Worm (Caenorhabditis elegans) whole organism, young adult: ENCODE data around the gene vab-1.
A peak's percentile ranks its signal among the peaks of the same experiment; 100 is the strongest.

Experiments
- B0019.2 ChIP-seq: fragments of 200-800 bp; sonication (Bioruptor generic); conservative IDR thresholded peaks from 2 replicates; pipeline ENCODE4 v1.3.6; 2022; ENCODE audit warnings: missing genetic modification reagents, missing genetic modification characterization, missing compliant biosample characterization
- F10E7.11 ChIP-seq: sonication (generic microtip); optimal IDR thresholded peaks from 2 replicates; lab custom pipeline; 2017; ENCODE audit warnings: mild to moderate bottlenecking, missing genetic modification characterization, moderate library complexity, missing compliant biosample characterization
- F52B5.7 ChIP-seq: sonication (generic microtip); optimal IDR thresholded peaks from 2 replicates; lab custom pipeline; 2016; ENCODE audit warnings: mild to moderate bottlenecking, missing genetic modification characterization, missing compliant biosample characterization
- F55B11.4 ChIP-seq: sonication (generic microtip); optimal IDR thresholded peaks from 2 replicates; lab custom pipeline; 2016; ENCODE audit warnings: missing compliant biosample characterization, missing genetic modification characterization, borderline replicate concordance; ENCODE audit not compliant: insufficient read depth
- K11D2.4 ChIP-seq: fragments of 200-800 bp; sonication (Bioruptor generic); IDR thresholded peaks from 2 replicates; pipeline ENCODE4 v1.3.6; 2022; ENCODE audit warnings: missing genetic modification reagents, missing genetic modification characterization, missing compliant biosample characterization
- K12H6.12 ChIP-seq: fragments of 200-800 bp; sonication (Bioruptor generic); optimal IDR thresholded peaks from 2 replicates; lab custom pipeline; 2018; ENCODE audit warnings: mild to moderate bottlenecking, missing genetic modification characterization, missing compliant biosample characterization
- T26A5.8 ChIP-seq: sonication (generic microtip); optimal IDR thresholded peaks from 2 replicates; lab custom pipeline; 2016; ENCODE audit warnings: missing genetic modification characterization, missing compliant biosample characterization
- Y53F4B.3 ChIP-seq: fragments of 200-800 bp; sonication (Bioruptor generic); IDR thresholded peaks from 2 replicates; pipeline ENCODE4 v1.3.6; 2022; ENCODE audit warnings: missing genetic modification reagents, missing genetic modification characterization, missing compliant biosample characterization
- Y53G8AR.9 ChIP-seq: fragments of 200-800 bp; sonication (Bioruptor generic); conservative IDR thresholded peaks from 2 replicates; pipeline ENCODE4 v1.3.6; 2022; ENCODE audit warnings: missing genetic modification reagents, missing genetic modification characterization, missing compliant biosample characterization
- ZK185.1 ChIP-seq: sonication (generic microtip); optimal IDR thresholded peaks from 2 replicates; lab custom pipeline; 2016; ENCODE audit warnings: mild to moderate bottlenecking, missing genetic modification characterization, missing compliant biosample characterization; ENCODE audit not compliant: poor library complexity, severe bottlenecking
- attf-3 ChIP-seq: fragments of 200-800 bp; sonication (Bioruptor generic); conservative IDR thresholded peaks from 2 replicates; pipeline ENCODE4 v1.3.6; 2022; ENCODE audit warnings: missing genetic modification reagents, missing genetic modification characterization, missing compliant biosample characterization
- bed-2 ChIP-seq: fragments of 200-800 bp; sonication (Bioruptor generic); IDR thresholded peaks from 2 replicates; pipeline ENCODE4 v1.3.6; 2022; ENCODE audit warnings: missing genetic modification reagents, missing genetic modification characterization, missing compliant biosample characterization
- cebp-1 ChIP-seq, 2 experiments: fragments of 200-800 bp in 1 of 2; sonication (Bioruptor generic) in 1 of 2; sonication (generic microtip) in 1 of 2; IDR thresholded peaks in 1 of 2; optimal IDR thresholded peaks in 1 of 2; 2 replicates each; pipeline versions ENCODE4 v1.3.6 to Lab custom; 2017 to 2022; ENCODE audit warnings: missing compliant biosample characterization in 2 of 2, missing genetic modification characterization in 2 of 2, mild to moderate bottlenecking in 1 of 2, missing genetic modification reagents in 1 of 2, moderate library complexity in 1 of 2
- ceh-100 ChIP-seq: fragments of 200-800 bp; sonication (Bioruptor generic); IDR thresholded peaks from 2 replicates; pipeline ENCODE4 v1.3.6; 2022; ENCODE audit warnings: missing genetic modification reagents, missing genetic modification characterization, missing compliant biosample characterization
- ceh-79 ChIP-seq: sonication (generic microtip); optimal IDR thresholded peaks from 2 replicates; lab custom pipeline; 2017; ENCODE audit warnings: mild to moderate bottlenecking, missing genetic modification characterization, missing compliant biosample characterization
- chd-7 ChIP-seq: sonication (generic microtip); optimal IDR thresholded peaks from 2 replicates; lab custom pipeline; 2016; ENCODE audit warnings: mild to moderate bottlenecking, missing genetic modification characterization, moderate library complexity, missing compliant biosample characterization
- egrh-3 ChIP-seq: fragments of 200-800 bp; sonication (Bioruptor generic); IDR thresholded peaks from 2 replicates; pipeline ENCODE4 v1.3.6; 2022; ENCODE audit warnings: missing genetic modification reagents, missing genetic modification characterization, missing compliant biosample characterization
- ekl-4 ChIP-seq: fragments of 200-800 bp; sonication (Bioruptor generic); IDR thresholded peaks from 2 replicates; pipeline ENCODE4 v1.3.6; 2022; ENCODE audit warnings: missing genetic modification reagents, missing genetic modification characterization, missing compliant biosample characterization
- fkh-3 ChIP-seq: sonication (generic microtip); optimal IDR thresholded peaks from 2 replicates; lab custom pipeline; 2016; ENCODE audit warnings: mild to moderate bottlenecking, missing genetic modification characterization, missing compliant biosample characterization
- gei-17 ChIP-seq: fragments of 200-800 bp; sonication (Bioruptor generic); optimal IDR thresholded peaks from 2 replicates; lab custom pipeline; 2018; ENCODE audit warnings: mild to moderate bottlenecking, missing genetic modification characterization, missing compliant biosample characterization
- hlh-12 ChIP-seq: sonication (generic microtip); optimal IDR thresholded peaks from 2 replicates; lab custom pipeline; 2016; ENCODE audit warnings: missing genetic modification characterization, missing compliant biosample characterization
- hmg-20 ChIP-seq: fragments of 200-800 bp; sonication (Bioruptor generic); IDR thresholded peaks from 2 replicates; pipeline ENCODE4 v1.3.6; 2022; ENCODE audit warnings: missing genetic modification reagents, missing genetic modification characterization, missing compliant biosample characterization
- let-526 ChIP-seq: fragments of 200-800 bp; sonication (Bioruptor generic); IDR thresholded peaks from 2 replicates; pipeline ENCODE4 v1.3.6; 2022; ENCODE audit warnings: missing genetic modification reagents, missing genetic modification characterization, missing compliant biosample characterization
- let-607 ChIP-seq, 2 experiments: fragments of 200-800 bp in 1 of 2; sonication (Bioruptor generic) in 1 of 2; sonication (generic microtip) in 1 of 2; optimal IDR thresholded peaks; 2 replicates each; lab custom pipeline; 2016 to 2018; ENCODE audit warnings: mild to moderate bottlenecking in 2 of 2, missing compliant biosample characterization in 2 of 2, missing genetic modification characterization in 2 of 2, moderate library complexity in 2 of 2, missing genotype in 1 of 2
- lin-54 ChIP-seq: fragments of 200-800 bp; sonication (Bioruptor generic); optimal IDR thresholded peaks from 2 replicates; lab custom pipeline; 2018; ENCODE audit warnings: mild to moderate bottlenecking, missing genetic modification characterization, missing compliant biosample characterization
- mes-4 ChIP-seq: sonication (generic microtip); optimal IDR thresholded peaks from 2 replicates; lab custom pipeline; 2016; ENCODE audit warnings: missing genotype, missing genetic modification characterization, missing compliant biosample characterization
- mxl-1 ChIP-seq: sonication (generic microtip); optimal IDR thresholded peaks from 2 replicates; lab custom pipeline; 2016; ENCODE audit warnings: missing genetic modification characterization, missing compliant biosample characterization
- nfya-1 ChIP-seq: sonication (generic microtip); optimal IDR thresholded peaks from 2 replicates; lab custom pipeline; 2017; ENCODE audit warnings: antibody characterized with exemption, missing compliant biosample characterization, missing genetic modification characterization, borderline replicate concordance; ENCODE audit not compliant: insufficient read depth
- nhr-120 ChIP-seq: fragments of 200-800 bp; sonication (Bioruptor generic); IDR thresholded peaks from 2 replicates; pipeline ENCODE4 v1.3.6; 2022; ENCODE audit warnings: missing genetic modification characterization, missing compliant biosample characterization
- nhr-27 ChIP-seq: fragments of 200-800 bp; sonication (Bioruptor generic); optimal IDR thresholded peaks from 2 replicates; lab custom pipeline; 2018; ENCODE audit warnings: mild to moderate bottlenecking, missing genetic modification characterization, moderate library complexity, missing compliant biosample characterization
- rec-8 ChIP-seq, 2 experiments: sonication (generic microtip); optimal IDR thresholded peaks; 2 replicates each; lab custom pipeline; 2016; ENCODE audit warnings: mild to moderate bottlenecking in 2 of 2, missing genetic modification characterization in 2 of 2, missing genetic modification reagents in 2 of 2, missing genotype in 2 of 2, missing biosample characterization in 1 of 2, missing compliant biosample characterization in 1 of 2, moderate library complexity in 1 of 2
- sea-2 ChIP-seq: fragments of 200-800 bp; sonication (Bioruptor generic); IDR thresholded peaks from 2 replicates; pipeline ENCODE4 v1.3.6; 2022; ENCODE audit warnings: missing genetic modification characterization, missing compliant biosample characterization
- snpc-4 ChIP-seq, 5 experiments: fragments of 150-350 bp in 1 of 5; sonication (generic microtip) in 4 of 5; optimal IDR thresholded peaks; 2 replicates each; lab custom pipeline; 2014 to 2018; ENCODE audit warnings: missing genetic modification characterization in 5 of 5, missing biosample characterization in 3 of 5, antibody characterized with exemption in 2 of 5, mild to moderate bottlenecking in 2 of 5, missing compliant biosample characterization in 2 of 5, missing genotype in 2 of 5, moderate library complexity in 2 of 5, missing genetic modification reagents in 1 of 5
- ztf-26 ChIP-seq: sonication (generic microtip); optimal IDR thresholded peaks from 2 replicates; lab custom pipeline; 2017; ENCODE audit warnings: missing genetic modification characterization, missing compliant biosample characterization

Gene vab-1

ce11 chrII:4540631-4541030 lies 31.2 kb upstream of the vab-1 start, which contains the start of gene sra-36:
TSS of gene sra-36 (minus strand) at chrII:4540731.
- no peak for TF ChIP-seq K11D2.4
- TF ChIP-seq gei-17 (GFP tag; lab: Kevin White, UChicago) = no peak
- no peak for TF ChIP-seq chd-7
- TF ChIP-seq Y53F4B.3 (GFP tag; lab: Robert Waterston, UW) = no peak
- TF ChIP-seq lin-54 (GFP tag; lab: Kevin White, UChicago) = no peak
- no peak for TF ChIP-seq bed-2
- no peak for TF ChIP-seq fkh-3 (tag; lab: Kevin White, UChicago)
- TF ChIP-seq hmg-20 (GFP tag; lab: Robert Waterston, UW) = no peak
- no peak for TF ChIP-seq mxl-1 (tag; lab: Kevin White, UChicago)
- no peak for TF ChIP-seq let-526 (GFP tag; lab: Robert Waterston, UW)
- no peak for TF ChIP-seq nhr-120 (GFP tag; lab: Robert Waterston, UW)
- no peak for TF ChIP-seq F52B5.7 (tag; lab: Kevin White, UChicago)

- no peak for TF ChIP-seq B0019.2 (GFP tag; lab: Robert Waterston, UW)
- TF ChIP-seq snpc-4 (GFP tag; optimal IDR thresholded peaks at IDR 0.05; lab: Kevin White, UChicago) = no peak
- no peak for TF ChIP-seq snpc-4 (tag; optimal IDR thresholded peaks at IDR 0.05; lab: Kevin White, UChicago)
- no peak for TF ChIP-seq ekl-4 (GFP tag; lab: Robert Waterston, UW)
- no peak for TF ChIP-seq cebp-1 (GFP tag; IDR thresholded peaks at IDR 0.05; lab: Robert Waterston, UW)
- no peak for TF ChIP-seq cebp-1 (tag; optimal IDR thresholded peaks at IDR 0.05; lab: Kevin White, UChicago)
- TF ChIP-seq mes-4 (tag; lab: Kevin White, UChicago) = no peak
- no peak for TF ChIP-seq K12H6.12 (tag; lab: Kevin White, UChicago)
- TF ChIP-seq, all 124 proteins: peak for 0
Observed at ce11 chrII:4543568-4543967, 28.2 kb upstream of the vab-1 start, which contains the start of gene sra-34. TSS of gene sra-34 (minus strand) at chrII:4543668.

ce11 chrII:4548408-4548807 lies 23.4 kb upstream of the vab-1 start:
- no peak for TF ChIP-seq bed-2
- TF ChIP-seq rec-8 (tag; optimal IDR thresholded peaks at IDR 0.05; lab: Kevin White, UChicago) = no peak
- TF ChIP-seq ceh-100 (GFP tag; lab: Robert Waterston, UW) = no peak
- TF ChIP-seq Y53G8AR.9 = no peak
- TF ChIP-seq attf-3 (GFP tag; lab: Robert Waterston, UW) = no peak
- no peak for TF ChIP-seq F10E7.11 (tag; lab: Kevin White, UChicago)
- no peak for TF ChIP-seq T26A5.8 (tag; lab: Kevin White, UChicago)
- no peak for TF ChIP-seq chd-7
- no peak for TF ChIP-seq nhr-27
- no peak for TF ChIP-seq egrh-3 (GFP tag; lab: Robert Waterston, UW)
- TF ChIP-seq F55B11.4 (tag; lab: Kevin White, UChicago) = no peak
- no peak for TF ChIP-seq hlh-12
- no peak for TF ChIP-seq sea-2
- TF ChIP-seq ZK185.1 (tag; lab: Kevin White, UChicago) = no peak
- TF ChIP-seq let-607 (tag; optimal IDR thresholded peaks at IDR 0.05; lab: Kevin White, UChicago) = no peak
- TF ChIP-seq nfya-1 (tag; lab: Kevin White, UChicago) = no peak

DNA sequence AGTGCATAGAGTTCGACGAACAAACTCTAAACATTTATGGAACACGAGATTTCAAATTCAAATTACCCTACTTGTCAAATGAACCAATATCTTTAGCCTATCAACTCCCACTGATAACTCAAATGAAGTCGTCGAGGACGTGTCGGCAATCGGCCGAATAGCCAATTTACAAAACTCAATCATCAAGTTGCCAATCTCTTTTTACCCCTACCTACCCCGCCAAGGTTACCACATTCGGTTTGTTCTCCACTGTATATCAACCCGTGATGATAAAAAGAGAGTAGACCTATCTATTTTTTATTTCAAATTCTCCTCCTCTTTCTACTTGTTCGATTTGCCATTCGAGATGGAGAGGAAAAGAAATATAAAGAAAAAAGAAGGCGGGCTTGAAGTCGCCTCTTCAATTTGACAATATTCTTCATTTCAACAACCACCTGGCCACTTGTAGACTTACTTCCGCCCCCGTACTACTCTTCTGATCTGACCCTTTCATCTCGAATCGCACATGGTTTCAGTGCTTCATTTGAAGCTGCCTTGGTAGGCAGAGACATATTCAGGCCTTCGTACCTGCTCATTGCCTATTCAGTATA lies 21.7 kb upstream of the vab-1 start:
- TF ChIP-seq ceh-79 (tag; lab: Kevin White, UChicago) (no peak), ztf-26 (tag; lab: Kevin White, UChicago) (peak; percentile 3)
